Fruit fly (Drosophila melanogaster) whole organism, embryonic: ENCODE results near the gene CG5346.

Experiments
- Ada2b ChIP-seq: fragments of 200-800 bp; sonication (Bioruptor generic); IDR thresholded peaks from 2 replicates; pipeline ENCODE4 v1.3.6; 2022; ENCODE audit warnings: missing biosample characterization, missing genetic modification characterization
- Atf-2 ChIP-seq: fragments of 200-800 bp; sonication (Bioruptor generic); optimal IDR thresholded peaks from 2 replicates; lab custom pipeline; 2016; ENCODE audit warnings: missing biosample characterization, missing genetic modification characterization
- Atf3 ChIP-seq: fragments of 200-800 bp; sonication (Bioruptor generic); optimal IDR thresholded peaks from 3 replicates; lab custom pipeline; 2016; ENCODE audit warnings: missing biosample characterization, missing genetic modification characterization
- CG1024 ChIP-seq: fragments of 200-800 bp; sonication (Bioruptor generic); IDR thresholded peaks from 2 replicates; pipeline ENCODE4 v1.3.6; 2022; ENCODE audit warnings: missing biosample characterization, missing genetic modification characterization
- CG10321 ChIP-seq: fragments of 200-800 bp; sonication (Bioruptor generic); IDR thresholded peaks from 2 replicates; pipeline ENCODE4 v1.3.6; 2022; ENCODE audit warnings: missing biosample characterization, missing genetic modification characterization
- CG10979 ChIP-seq: fragments of 200-800 bp; sonication (Bioruptor generic); optimal IDR thresholded peaks from 2 replicates; lab custom pipeline; 2018; ENCODE audit warnings: missing biosample characterization, mild to moderate bottlenecking, missing genetic modification characterization, moderate library complexity
- CG11504 ChIP-seq: fragments of 200-800 bp; sonication (Bioruptor generic); optimal IDR thresholded peaks from 3 replicates; lab custom pipeline; 2019; ENCODE audit warnings: missing biosample characterization, mild to moderate bottlenecking, missing genetic modification characterization, moderate library complexity
- CG12299 ChIP-seq: fragments of 200-800 bp; sonication (Bioruptor generic); optimal IDR thresholded peaks from 2 replicates; lab custom pipeline; 2018; ENCODE audit warnings: missing biosample characterization, mild to moderate bottlenecking, missing genetic modification characterization
- CG14050 ChIP-seq: fragments of 200-800 bp; sonication (Bioruptor generic); IDR thresholded peaks from 3 replicates; pipeline ENCODE4 v1.3.6; 2022; ENCODE audit warnings: missing biosample characterization, missing genetic modification characterization
- CG14441 ChIP-seq: fragments of 200-800 bp; sonication (Bioruptor generic); IDR thresholded peaks from 2 replicates; pipeline ENCODE4 v1.3.6; 2022; ENCODE audit warnings: missing biosample characterization, missing genetic modification characterization
- CG15479 ChIP-seq: fragments of 200-800 bp; sonication (Bioruptor generic); optimal IDR thresholded peaks from 3 replicates; lab custom pipeline; 2019; ENCODE audit warnings: missing biosample characterization, mild to moderate bottlenecking, missing genetic modification characterization, moderate library complexity
- CG17328 ChIP-seq: fragments of 200-800 bp; sonication (Bioruptor generic); IDR thresholded peaks from 2 replicates; pipeline ENCODE4 v1.3.6; 2022; ENCODE audit warnings: missing biosample characterization, missing genetic modification characterization
- CG18011 ChIP-seq: fragments of 200-800 bp; sonication (Bioruptor generic); optimal IDR thresholded peaks from 2 replicates; lab custom pipeline; 2017; ENCODE audit warnings: missing biosample characterization, missing genetic modification characterization, mild to moderate bottlenecking, moderate library complexity, missing genotype
- CG18619 ChIP-seq: fragments of 200-800 bp; sonication (Bioruptor generic); optimal IDR thresholded peaks from 3 replicates; lab custom pipeline; 2017; ENCODE audit warnings: missing biosample characterization, mild to moderate bottlenecking, missing genetic modification characterization
- CG2129 ChIP-seq: fragments of 200-800 bp; sonication (Bioruptor generic); IDR thresholded peaks from 2 replicates; pipeline ENCODE4 v1.3.6; 2022; ENCODE audit warnings: missing biosample characterization, missing genetic modification characterization; ENCODE audit not compliant: partially characterized antibody
- CG2889 ChIP-seq: fragments of 200-800 bp; sonication (Bioruptor generic); IDR thresholded peaks from 3 replicates; pipeline ENCODE4 v1.3.6; 2022; ENCODE audit warnings: missing biosample characterization, missing genetic modification characterization
- CG31365 ChIP-seq: fragments of 200-800 bp; sonication (Bioruptor generic); optimal IDR thresholded peaks from 2 replicates; lab custom pipeline; 2018; ENCODE audit warnings: missing biosample characterization, mild to moderate bottlenecking, missing genetic modification characterization
- CG33213 ChIP-seq: fragments of 200-800 bp; sonication (Bioruptor generic); optimal IDR thresholded peaks from 3 replicates; lab custom pipeline; 2016; ENCODE audit warnings: missing biosample characterization, missing genetic modification characterization
- CG3726 ChIP-seq: fragments of 200-800 bp; sonication (Bioruptor generic); IDR thresholded peaks from 3 replicates; pipeline ENCODE4, ENCODE4 v1.3.6; 2022; ENCODE audit warnings: missing biosample characterization, missing genetic modification characterization
- CG4404 ChIP-seq: fragments of 200-800 bp; sonication (Bioruptor generic); IDR thresholded peaks from 2 replicates; pipeline ENCODE4 v1.3.6; 2022; ENCODE audit warnings: missing biosample characterization, missing genetic modification characterization
- CG7839 ChIP-seq: fragments of 200-800 bp; sonication (Bioruptor generic); optimal IDR thresholded peaks from 3 replicates; lab custom pipeline; 2018; ENCODE audit warnings: missing biosample characterization, mild to moderate bottlenecking, missing genetic modification characterization, moderate library complexity
- CHES-1-like ChIP-seq: fragments of 200-800 bp; sonication (Bioruptor generic); optimal IDR thresholded peaks from 2 replicates; lab custom pipeline; 2016; ENCODE audit warnings: missing biosample characterization, missing genetic modification characterization
- D ChIP-seq, 2 experiments: fragments of 200-800 bp in 1 of 2; fragments of >200 bp in 1 of 2; sonication (Bioruptor generic) in 1 of 2; optimal IDR thresholded peaks; 2 replicates in 1 of 2; 3 replicates in 1 of 2; lab custom pipeline; 2017; ENCODE audit warnings: mild to moderate bottlenecking in 1 of 2, missing biosample characterization in 1 of 2, missing genetic modification characterization in 1 of 2, missing genetic modification reagents in 1 of 2
- Eip74EF ChIP-seq, 2 experiments: fragments of 200-800 bp in 1 of 2; fragments of >200 bp in 1 of 2; sonication (Bioruptor generic) in 1 of 2; optimal IDR thresholded peaks; 2 replicates each; lab custom pipeline; 2017 to 2019; ENCODE audit warnings: missing biosample characterization in 2 of 2, missing genetic modification characterization in 2 of 2, mild to moderate bottlenecking in 1 of 2, moderate library complexity in 1 of 2
- Fer3 ChIP-seq: fragments of 200-800 bp; sonication (Bioruptor generic); optimal IDR thresholded peaks from 2 replicates; lab custom pipeline; 2018; ENCODE audit warnings: missing biosample characterization, mild to moderate bottlenecking, missing genetic modification characterization, moderate library complexity
- Hr78 ChIP-seq, 2 experiments: fragments of 200-800 bp in 1 of 2; fragments of >200 bp in 1 of 2; sonication (Bioruptor generic) in 1 of 2; optimal IDR thresholded peaks; 2 replicates each; lab custom pipeline; 2017 to 2019; ENCODE audit warnings: missing biosample characterization in 2 of 2, missing genetic modification characterization in 2 of 2, mild to moderate bottlenecking in 1 of 2, moderate library complexity in 1 of 2
- Jarid2 ChIP-seq: fragments of 200-800 bp; sonication (Bioruptor generic); optimal IDR thresholded peaks from 3 replicates; lab custom pipeline; 2017; ENCODE audit warnings: mild to moderate bottlenecking, missing biosample characterization, missing genetic modification reagents, missing genetic modification characterization
- MTF-1 ChIP-seq: fragments of 200-800 bp; sonication (Bioruptor generic); optimal IDR thresholded peaks from 2 replicates; lab custom pipeline; 2018; ENCODE audit warnings: missing biosample characterization, mild to moderate bottlenecking, missing genetic modification characterization, borderline replicate concordance
- NK7.1 ChIP-seq: fragments of 200-800 bp; sonication (Bioruptor generic); optimal IDR thresholded peaks from 3 replicates; lab custom pipeline; 2016; ENCODE audit warnings: missing biosample characterization, missing genetic modification characterization
- Oli ChIP-seq: fragments of 200-800 bp; sonication (Bioruptor generic); optimal IDR thresholded peaks from 2 replicates; lab custom pipeline; 2018; ENCODE audit warnings: missing biosample characterization, mild to moderate bottlenecking, missing genetic modification characterization, moderate library complexity
- Sox100B ChIP-seq: fragments of 200-800 bp; sonication (Bioruptor generic); optimal IDR thresholded peaks from 3 replicates; lab custom pipeline; 2018; ENCODE audit warnings: missing biosample characterization, mild to moderate bottlenecking, missing genetic modification characterization
- Tbp ChIP-seq: fragments of >200 bp; optimal IDR thresholded peaks from 2 replicates; lab custom pipeline; 2018; ENCODE audit warnings: missing biosample characterization, missing genetic modification characterization
- Xbp1 ChIP-seq: fragments of 200-800 bp; sonication (Bioruptor generic); optimal IDR thresholded peaks from 3 replicates; lab custom pipeline; 2016; ENCODE audit warnings: missing biosample characterization, mild to moderate bottlenecking, missing genetic modification characterization
- ato ChIP-seq: fragments of 200-800 bp; sonication (Bioruptor generic); IDR thresholded peaks from 2 replicates; pipeline ENCODE4 v1.3.6; 2022; ENCODE audit warnings: missing biosample characterization, missing genetic modification characterization; ENCODE audit not compliant: partially characterized antibody
- bbx ChIP-seq: fragments of 200-800 bp; sonication (Bioruptor generic); IDR thresholded peaks from 2 replicates; pipeline ENCODE4 v1.3.6; 2022; ENCODE audit warnings: missing biosample characterization, missing genetic modification characterization; ENCODE audit not compliant: partially characterized antibody
- chinmo ChIP-seq: fragments of 200-800 bp; sonication (Bioruptor generic); IDR thresholded peaks from 4 replicates; pipeline ENCODE4 v1.3.6; 2022; ENCODE audit warnings: missing biosample characterization, missing genetic modification characterization; ENCODE audit not compliant: partially characterized antibody
- ci ChIP-seq: fragments of 200-800 bp; sonication (Bioruptor generic); IDR thresholded peaks from 3 replicates; pipeline ENCODE4 v1.3.6; 2022; ENCODE audit warnings: missing biosample characterization, missing genetic modification characterization
- crol ChIP-seq: fragments of 200-800 bp; sonication (Bioruptor generic); IDR thresholded peaks from 2 replicates; pipeline ENCODE4 v1.3.6; 2022; ENCODE audit warnings: missing biosample characterization, missing genetic modification characterization
- danr ChIP-seq: fragments of 200-800 bp; sonication (Bioruptor generic); IDR thresholded peaks from 2 replicates; pipeline ENCODE4 v1.3.6; 2022; ENCODE audit warnings: missing biosample characterization, missing genetic modification characterization
- eve ChIP-seq, 2 experiments: fragments of >200 bp; optimal IDR thresholded peaks; 2 replicates each; lab custom pipeline; 2017; ENCODE audit warnings: missing biosample characterization in 2 of 2, missing genetic modification characterization in 2 of 2
- ewg ChIP-seq: fragments of 200-800 bp; sonication (Bioruptor generic); optimal IDR thresholded peaks from 3 replicates; lab custom pipeline; 2017; ENCODE audit warnings: mild to moderate bottlenecking, missing biosample characterization, missing genetic modification reagents, missing genetic modification characterization
- fru ChIP-seq: fragments of >200 bp; optimal IDR thresholded peaks from 2 replicates; lab custom pipeline; 2017
- gro ChIP-seq: fragments of 200-800 bp; sonication (Bioruptor generic); optimal IDR thresholded peaks from 2 replicates; lab custom pipeline; 2016; ENCODE audit warnings: missing biosample characterization, missing genetic modification characterization
- h ChIP-seq: fragments of >200 bp; optimal IDR thresholded peaks from 2 replicates; lab custom pipeline; 2017
- lola ChIP-seq, 3 experiments: fragments of >200 bp in 2 of 3; fragments of 200-800 bp in 1 of 3; sonication (Bioruptor generic) in 1 of 3; optimal IDR thresholded peaks; 2 replicates each; lab custom pipeline; 2017 to 2019; ENCODE audit warnings: missing biosample characterization in 3 of 3, missing genetic modification characterization in 3 of 3, mild to moderate bottlenecking in 1 of 3, moderate library complexity in 1 of 3
- nerfin-1 ChIP-seq: fragments of 200-800 bp; sonication (Bioruptor generic); optimal IDR thresholded peaks from 3 replicates; lab custom pipeline; 2019; ENCODE audit warnings: missing biosample characterization, mild to moderate bottlenecking, missing genetic modification characterization, moderate library complexity
- pb ChIP-seq: fragments of 200-800 bp; sonication (Bioruptor generic); optimal IDR thresholded peaks from 3 replicates; lab custom pipeline; 2016; ENCODE audit warnings: missing biosample characterization, missing genetic modification characterization
- sens ChIP-seq: fragments of 200-800 bp; sonication (Bioruptor generic); peaks from one replicate; lab custom pipeline; 2016; ENCODE audit warnings: missing biosample characterization, missing genetic modification characterization
- sens-2 ChIP-seq: fragments of 200-800 bp; sonication (Bioruptor generic); IDR thresholded peaks from 2 replicates; pipeline ENCODE4 v1.3.6; 2022; ENCODE audit warnings: missing biosample characterization, missing genetic modification characterization
- trh ChIP-seq: fragments of 200-800 bp; sonication (Bioruptor generic); optimal IDR thresholded peaks from 2 replicates; lab custom pipeline; 2016; ENCODE audit warnings: missing biosample characterization, missing genetic modification characterization
- usp ChIP-seq: fragments of >200 bp; optimal IDR thresholded peaks from 2 replicates; lab custom pipeline; 2017; ENCODE audit warnings: missing biosample characterization, missing genetic modification characterization

The CG5346 gene

dm6 chr3R:22530305-22530704, 1.8 kb upstream of the CG5346 start, which contains the start of gene CG33099 (continued):
- TF ChIP-seq D (optimal IDR thresholded peaks at IDR 0.05; lab: Kevin White, UChicago), result no peak
- TF ChIP-seq D (GFP tag; optimal IDR thresholded peaks at IDR 0.05; lab: Kevin White, UChicago), result peak; percentile 15
- TF ChIP-seq ewg, result no peak
- TF ChIP-seq trh (GFP tag; lab: Kevin White, UChicago), result no peak
- peak; percentile 40 for TF ChIP-seq CHES-1-like
- no peak for TF ChIP-seq CG2889 (GFP tag; lab: Robert Waterston, UW)
- TF ChIP-seq CG10979 (tag; lab: Kevin White, UChicago), result peak; percentile 11
- TF ChIP-seq CG18619 (GFP tag; lab: Kevin White, UChicago), result peak; percentile 21
- TF ChIP-seq NK7.1 (GFP tag; lab: Kevin White, UChicago), result peak; percentile 1
- peak; percentile 35; the same call in 1 of the 4 replicates for TF ChIP-seq chinmo (GFP tag; lab: Robert Waterston, UW)
- TF ChIP-seq usp (GFP tag; lab: Kevin White, UChicago), result no peak
- no peak for TF ChIP-seq CG2129 (GFP tag; lab: Robert Waterston, UW)
- no peak for TF ChIP-seq danr
- TF ChIP-seq CG18011 (GFP tag; lab: Kevin White, UChicago), result no peak
- TF ChIP-seq Jarid2 (GFP tag; lab: Kevin White, UChicago), result peak; percentile 81
- TF ChIP-seq CG17328, result no peak
- TF ChIP-seq ci (GFP tag; lab: Robert Waterston, UW), result peak; percentile 78
- TF ChIP-seq gro (GFP tag; lab: Kevin White, UChicago), result peak; percentile 54
- peak in 1 of 2 experiments; percentile 17 for TF ChIP-seq Hr78 (GFP tag; optimal IDR thresholded peaks at IDR 0.05; lab: Kevin White, UChicago)
- TF ChIP-seq CG11504 (tag; lab: Kevin White, UChicago), result peak; percentile 9
- no peak for TF ChIP-seq CG14050 (GFP tag; lab: Robert Waterston, UW)
- peak; percentile 49 for TF ChIP-seq Fer3 (tag; lab: Kevin White, UChicago)
- TF ChIP-seq pb (GFP tag; lab: Kevin White, UChicago), result no peak
- no peak for TF ChIP-seq eve (GFP tag; optimal IDR thresholded peaks at IDR 0.05; lab: Kevin White, UChicago)
- TF ChIP-seq CG31365 (tag; lab: Kevin White, UChicago), result no peak
- no peak for TF ChIP-seq CG4404
- TF ChIP-seq CG3726 (GFP tag; lab: Robert Waterston, UW), result no peak
- no peak for TF ChIP-seq Atf-2 (GFP tag; lab: Kevin White, UChicago)
- no peak for TF ChIP-seq h (lab: Kevin White, UChicago)
- TF ChIP-seq sens-2, result peak; percentile 7; the same call in 1 of the 2 replicates
- TF ChIP-seq CG1024 (GFP tag; lab: Robert Waterston, UW), result peak; percentile 27; the same call in 1 of the 2 replicates
- TF ChIP-seq MTF-1 (GFP tag; lab: Kevin White, UChicago), result peak; percentile 60
- TF ChIP-seq CG14441 (GFP tag; lab: Robert Waterston, UW), result no peak
- no peak for TF ChIP-seq Eip74EF (GFP tag; optimal IDR thresholded peaks at IDR 0.05; lab: Kevin White, UChicago)
- TF ChIP-seq CG12299 (tag; lab: Kevin White, UChicago), result peak; percentile 40
- no peak for TF ChIP-seq Oli (tag; lab: Kevin White, UChicago)
- no peak for TF ChIP-seq nerfin-1
- no peak for TF ChIP-seq bbx
- TF ChIP-seq Xbp1 (GFP tag; lab: Kevin White, UChicago), result no peak
- TF ChIP-seq CG15479, result no peak
- TF ChIP-seq CG33213 (GFP tag; lab: Kevin White, UChicago), result peak; percentile 28
- TF ChIP-seq Tbp, result no peak
- TF ChIP-seq CG10321 (GFP tag; lab: Robert Waterston, UW), result no peak
- TF ChIP-seq lola (GFP tag; optimal IDR thresholded peaks at IDR 0.05; lab: Kevin White, UChicago), result peak in 1 of 3 experiments; percentile 7
- TF ChIP-seq CG7839 (tag; lab: Kevin White, UChicago), result peak; percentile 30
- TF ChIP-seq crol, result no peak
- peak; percentile 83 for TF ChIP-seq sens (GFP tag; lab: Kevin White, UChicago)
- no peak for TF ChIP-seq ato (GFP tag; lab: Robert Waterston, UW)
- peak; percentile 0 for TF ChIP-seq Sox100B (GFP tag; lab: Kevin White, UChicago)
- no peak for TF ChIP-seq Ada2b (GFP tag; lab: Robert Waterston, UW)
- TF ChIP-seq Atf3 (GFP tag; lab: Kevin White, UChicago), result no peak
- no peak for TF ChIP-seq fru
